Worm (Caenorhabditis elegans): Measurements from ENCODE around the gene nas-18.

- TF ChIP-seq lir-1 (GFP tag; conservative IDR thresholded peaks at IDR 0.05) (no peak), dpff-1 (tag; optimal IDR thresholded peaks at IDR 0.05) (no peak), somi-1 (GFP tag; optimal IDR thresholded peaks at IDR 0.05) (no peak), Y95B8A.8 (GFP tag; IDR thresholded peaks at IDR 0.05) (no peak), ama-1 (optimal IDR thresholded peaks at IDR 0.05) (no peak), ama-1 (GFP tag; optimal IDR thresholded peaks at IDR 0.05) (no peak), nfya-1 (tag; optimal IDR thresholded peaks at IDR 0.05; ENCODE audit: borderline replicate concordance, insufficient read depth) (no peak), dpl-1 (GFP tag; optimal IDR thresholded peaks at IDR 0.05) (no peak), efl-1 (GFP tag; optimal IDR thresholded peaks at IDR 0.05) (no peak), pha-4 (tag; optimal IDR thresholded peaks at IDR 0.05) (no peak), lin-35 (GFP tag; optimal IDR thresholded peaks at IDR 0.05) (no peak), die-1 (tag; optimal IDR thresholded peaks at IDR 0.05) (no peak)
Observed at ce11 chrV:11379341-11379740, 16.9 kb upstream of the nas-18 start.
